Worm (Caenorhabditis elegans): ENCODE results near the gene C49C3.9.
A peak's percentile ranks its signal among the peaks of the same experiment; 100 is the strongest.

DNA sequence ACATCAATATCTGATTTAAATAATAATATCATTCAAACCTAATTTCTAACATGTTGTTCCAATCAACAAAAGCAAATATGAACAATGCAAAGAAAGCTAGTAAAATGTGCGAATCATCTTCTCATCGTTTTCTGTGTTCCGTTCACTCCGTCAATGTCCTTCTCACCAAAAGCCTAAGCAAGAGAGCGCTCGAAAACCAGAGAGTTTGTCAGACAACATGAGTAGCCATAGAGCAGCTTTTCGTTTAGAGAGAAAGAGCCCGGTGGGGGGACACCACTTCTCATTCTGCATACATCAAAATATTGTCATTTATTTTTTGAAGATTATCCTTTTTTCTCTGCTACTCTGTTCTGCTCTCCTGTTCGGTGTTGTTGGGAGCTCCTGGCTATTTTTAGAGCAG is 48.4 kb downstream of the C49C3.9 start:
- TF ChIP-seq nhr-25 (tag; optimal IDR thresholded peaks at IDR 0.05) = no peak
- TF ChIP-seq nhr-28 (tag; optimal IDR thresholded peaks at IDR 0.05) = no peak
- TF ChIP-seq unc-39 (tag; optimal IDR thresholded peaks at IDR 0.05) = no peak
- no peak for TF ChIP-seq ztf-11 (tag; optimal IDR thresholded peaks at IDR 0.05)
- no peak for TF ChIP-seq snpc-4 (tag; optimal IDR thresholded peaks at IDR 0.05)
- TF ChIP-seq elt-3 (tag; optimal IDR thresholded peaks at IDR 0.05) = no peak
- TF ChIP-seq pqm-1 (tag; optimal IDR thresholded peaks at IDR 0.05) = no peak
- peak; percentile 72 for TF ChIP-seq lin-39 (tag; optimal IDR thresholded peaks at IDR 0.05)
- TF ChIP-seq nfya-1 (tag; optimal IDR thresholded peaks at IDR 0.05; ENCODE audit: insufficient read depth) = no peak
- TF ChIP-seq nhr-11 (tag; optimal IDR thresholded peaks at IDR 0.05) = no peak
- no peak for TF ChIP-seq nhr-77 (tag; optimal IDR thresholded peaks at IDR 0.05)
- no peak for TF ChIP-seq jun-1 (tag; optimal IDR thresholded peaks at IDR 0.05)
- no peak for TF ChIP-seq fos-1 (tag; optimal IDR thresholded peaks at IDR 0.05)

All from whole organism, L3 larva.